Fruit fly (Drosophila melanogaster) whole organism, pupa: ENCODE data around the gene CG9886.

Experiments
- CG10348 ChIP-seq: fragments of 200-800 bp; sonication (Bioruptor generic); IDR thresholded peaks from 2 replicates; pipeline ENCODE4 v1.3.6; 2022; ENCODE audit warnings: missing biosample characterization, missing genetic modification characterization
- CG12605 ChIP-seq: fragments of 200-800 bp; sonication (Bioruptor generic); IDR thresholded peaks from 2 replicates; pipeline ENCODE4 v1.3.6; 2022; ENCODE audit warnings: missing biosample characterization, missing genetic modification characterization
- CG13204 ChIP-seq: fragments of 200-800 bp; sonication (Bioruptor generic); optimal IDR thresholded peaks from 2 replicates; lab custom pipeline; 2018; ENCODE audit warnings: missing biosample characterization, mild to moderate bottlenecking, missing genetic modification characterization, moderate library complexity
- CG14655 ChIP-seq: fragments of 200-800 bp; sonication (Bioruptor generic); optimal IDR thresholded peaks from 3 replicates; lab custom pipeline; 2017; ENCODE audit warnings: mild to moderate bottlenecking, missing biosample characterization, missing genetic modification reagents, missing genetic modification characterization
- CG15710 ChIP-seq: fragments of 200-800 bp; sonication (Bioruptor generic); optimal IDR thresholded peaks from 2 replicates; lab custom pipeline; 2018; ENCODE audit warnings: missing biosample characterization, mild to moderate bottlenecking, missing genetic modification characterization, moderate library complexity
- CG17806 ChIP-seq: fragments of 200-800 bp; sonication (Bioruptor generic); optimal IDR thresholded peaks from 2 replicates; lab custom pipeline; 2018; ENCODE audit warnings: missing biosample characterization, mild to moderate bottlenecking, missing genetic modification characterization, moderate library complexity
- CG32121 ChIP-seq: fragments of 200-800 bp; sonication (Bioruptor generic); IDR thresholded peaks from 2 replicates; pipeline ENCODE4 v1.3.6; 2022; ENCODE audit warnings: missing biosample characterization, missing genetic modification characterization
- CG34367 ChIP-seq: fragments of 200-800 bp; sonication (Bioruptor generic); optimal IDR thresholded peaks from 2 replicates; lab custom pipeline; 2018; ENCODE audit warnings: missing biosample characterization, mild to moderate bottlenecking, missing genetic modification characterization
- CG4496 ChIP-seq: fragments of 200-800 bp; sonication (Bioruptor generic); IDR thresholded peaks from 3 replicates; pipeline ENCODE4 v1.3.6; 2022; ENCODE audit warnings: missing biosample characterization, missing genetic modification characterization
- CG8159 ChIP-seq: fragments of 200-800 bp; sonication (Bioruptor generic); optimal IDR thresholded peaks from 3 replicates; lab custom pipeline; 2018; ENCODE audit warnings: missing biosample characterization, mild to moderate bottlenecking, missing genetic modification characterization, moderate library complexity
- CG8301 ChIP-seq: fragments of 200-800 bp; sonication (Bioruptor generic); optimal IDR thresholded peaks from 2 replicates; lab custom pipeline; 2018; ENCODE audit warnings: missing biosample characterization, mild to moderate bottlenecking, missing genetic modification characterization
- CG9948 ChIP-seq: fragments of 200-800 bp; sonication (Bioruptor generic); optimal IDR thresholded peaks from 2 replicates; lab custom pipeline; 2018; ENCODE audit warnings: missing biosample characterization, mild to moderate bottlenecking, missing genetic modification characterization, moderate library complexity
- D1 ChIP-seq: fragments of 200-800 bp; sonication (Bioruptor generic); optimal IDR thresholded peaks from 2 replicates; lab custom pipeline; 2018; ENCODE audit warnings: missing biosample characterization, mild to moderate bottlenecking, missing genetic modification characterization, moderate library complexity
- EcR ChIP-seq: fragments of 200-800 bp; sonication (Bioruptor generic); optimal IDR thresholded peaks from 3 replicates; lab custom pipeline; 2019; ENCODE audit warnings: missing biosample characterization, missing genetic modification characterization, mild to moderate bottlenecking, moderate library complexity, missing genetic modification reagents
- Ets98B ChIP-seq: fragments of 200-800 bp; sonication (Bioruptor generic); IDR thresholded peaks from 2 replicates; pipeline ENCODE4 v1.3.6; 2022; ENCODE audit warnings: missing biosample characterization, missing genetic modification characterization
- Pif1A ChIP-seq: fragments of 200-800 bp; sonication (Bioruptor generic); optimal IDR thresholded peaks from 3 replicates; lab custom pipeline; 2016; ENCODE audit warnings: missing biosample characterization, missing genetic modification characterization
- Pif1B ChIP-seq: fragments of 200-800 bp; sonication (Bioruptor generic); optimal IDR thresholded peaks from 3 replicates; lab custom pipeline; 2016; ENCODE audit warnings: missing biosample characterization, missing genetic modification characterization
- Snoo ChIP-seq: fragments of 200-800 bp; sonication (Bioruptor generic); optimal IDR thresholded peaks from 3 replicates; lab custom pipeline; 2017; ENCODE audit warnings: missing biosample characterization, mild to moderate bottlenecking, missing genetic modification characterization, inconsistent platforms
- fd96Ca ChIP-seq: fragments of 200-800 bp; sonication (Bioruptor generic); IDR thresholded peaks from 3 replicates; pipeline ENCODE4 v1.3.6; 2022; ENCODE audit warnings: missing biosample characterization, missing genetic modification characterization
- gl ChIP-seq: fragments of 200-800 bp; sonication (Bioruptor generic); optimal IDR thresholded peaks from 2 replicates; lab custom pipeline; 2018; ENCODE audit warnings: missing biosample characterization, mild to moderate bottlenecking, missing genetic modification characterization
- rn ChIP-seq: fragments of 200-800 bp; sonication (Bioruptor generic); IDR thresholded peaks from 2 replicates; pipeline ENCODE4 v1.3.6; 2022; ENCODE audit warnings: missing biosample characterization, missing genetic modification characterization

Gene CG9886

dm6 chr2L:2436258-2436657 is 15.6 kb downstream of the CG9886 start:
- peak; percentile 36 for TF ChIP-seq CG9948 (tag; lab: Kevin White, UChicago)
- no peak for TF ChIP-seq CG10348 (GFP tag; lab: Robert Waterston, UW)
- TF ChIP-seq CG17806 (tag; lab: Kevin White, UChicago): peak; percentile 40
- peak; percentile 40 for TF ChIP-seq CG34367
- no peak for TF ChIP-seq Pif1A (GFP tag; lab: Kevin White, UChicago)
- no peak for TF ChIP-seq CG4496
- TF ChIP-seq EcR (GFP tag; lab: Kevin White, UChicago): no peak
- TF ChIP-seq CG12605 (GFP tag; lab: Robert Waterston, UW): no peak
- TF ChIP-seq CG13204 (GFP tag; lab: Kevin White, UChicago): no peak
- TF ChIP-seq Pif1B: no peak
- TF ChIP-seq D1 (tag; lab: Kevin White, UChicago): no peak
- TF ChIP-seq CG32121 (GFP tag; lab: Robert Waterston, UW): no peak
- TF ChIP-seq Snoo: no peak
- TF ChIP-seq CG14655 (GFP tag; lab: Kevin White, UChicago): no peak
- no peak for TF ChIP-seq CG8301
- TF ChIP-seq fd96Ca (GFP tag; lab: Robert Waterston, UW): no peak
- no peak for TF ChIP-seq Ets98B (GFP tag; lab: Robert Waterston, UW)
- TF ChIP-seq gl (tag; lab: Kevin White, UChicago): no peak
- peak; percentile 61 for TF ChIP-seq CG15710 (tag; lab: Kevin White, UChicago)
- TF ChIP-seq rn (GFP tag; lab: Robert Waterston, UW): no peak
- peak; percentile 62 for TF ChIP-seq CG8159
- TF ChIP-seq, all 21 proteins: peak for 5

- TF ChIP-seq CG17806 (tag; lab: Kevin White, UChicago) (peak; percentile 14), CG8301 (peak; percentile 31), EcR (GFP tag; lab: Kevin White, UChicago) (no peak), CG8159 (peak; percentile 9), CG14655 (GFP tag; lab: Kevin White, UChicago) (peak; percentile 41)
- TF ChIP-seq, all 21 proteins: peak for 4
Observed at dm6 chr2L:2438640-2439276, 18.1 kb downstream of the CG9886 start.

- TF ChIP-seq CG4496: 0 out of 3 replicates have a peak, but pooled peaks have one; percentile 31
- no peak for TF ChIP-seq CG17806 (tag; lab: Kevin White, UChicago)
- peak; percentile 39 for TF ChIP-seq EcR (GFP tag; lab: Kevin White, UChicago)
- no peak for TF ChIP-seq Snoo
- TF ChIP-seq CG8159: no peak
Observed at dm6 chr2L:2448514-2448913, 27.9 kb downstream of the CG9886 start.

dm6 chr2L:2449665-2450064 is 29.0 kb downstream of the CG9886 start:
- TF ChIP-seq gl (tag; lab: Kevin White, UChicago) (peak; percentile 29), CG17806 (tag; lab: Kevin White, UChicago) (no peak), Pif1A (GFP tag; lab: Kevin White, UChicago) (no peak)

dm6 chr2L:2450723-2451379 is 30.2 kb downstream of the CG9886 start:
- TF ChIP-seq CG14655 (GFP tag; lab: Kevin White, UChicago) (no peak), CG17806 (tag; lab: Kevin White, UChicago) (no peak), gl (tag; lab: Kevin White, UChicago) (no peak), CG8301 (no peak), D1 (tag; lab: Kevin White, UChicago) (no peak), CG32121 (GFP tag; lab: Robert Waterston, UW) (no peak), Pif1A (GFP tag; lab: Kevin White, UChicago) (no peak), CG10348 (GFP tag; lab: Robert Waterston, UW) (no peak), CG12605 (GFP tag; lab: Robert Waterston, UW) (no peak), CG8159 (no peak), Pif1B (no peak), rn (GFP tag; lab: Robert Waterston, UW) (no peak), Snoo (no peak), CG4496 (0 out of 3 replicates have a peak, but pooled peaks have one; percentile 35), CG15710 (tag; lab: Kevin White, UChicago) (no peak), CG34367 (no peak), fd96Ca (GFP tag; lab: Robert Waterston, UW) (no peak), EcR (GFP tag; lab: Kevin White, UChicago) (peak; percentile 80), Ets98B (GFP tag; lab: Robert Waterston, UW) (no peak; the same call in 1 of the 2 replicates), CG9948 (tag; lab: Kevin White, UChicago) (no peak), CG13204 (GFP tag; lab: Kevin White, UChicago) (peak; percentile 26)

- no peak for TF ChIP-seq rn (GFP tag; lab: Robert Waterston, UW)
- no peak for TF ChIP-seq CG34367
- no peak for TF ChIP-seq Ets98B (GFP tag; lab: Robert Waterston, UW)
- no peak for TF ChIP-seq CG32121 (GFP tag; lab: Robert Waterston, UW)
- no peak for TF ChIP-seq fd96Ca (GFP tag; lab: Robert Waterston, UW)
- no peak for TF ChIP-seq D1 (tag; lab: Kevin White, UChicago)
- TF ChIP-seq CG9948 (tag; lab: Kevin White, UChicago): no peak
- TF ChIP-seq CG8301: no peak
- TF ChIP-seq CG10348 (GFP tag; lab: Robert Waterston, UW): no peak
- no peak for TF ChIP-seq CG13204 (GFP tag; lab: Kevin White, UChicago)
- TF ChIP-seq CG14655 (GFP tag; lab: Kevin White, UChicago): no peak
- TF ChIP-seq CG12605 (GFP tag; lab: Robert Waterston, UW): no peak
- no peak for TF ChIP-seq CG8159
- TF ChIP-seq EcR (GFP tag; lab: Kevin White, UChicago): no peak
- TF ChIP-seq, all 21 proteins: peak for 0
Observed at dm6 chr2L:2453818-2454217, 33.2 kb downstream of the CG9886 start.
